Worm (Caenorhabditis elegans) whole organism, late embryonic: Measurements from ENCODE around the gene C14A6.13.

Source experiments
- ama-1 ChIP-seq: fragments of 150-350 bp; optimal IDR thresholded peaks from 2 replicates; lab custom pipeline; 2014
- ceh-9 ChIP-seq: sonication (generic microtip); optimal IDR thresholded peaks from 2 replicates; lab custom pipeline; 2016; ENCODE audit warnings: mild to moderate bottlenecking, missing genetic modification characterization, inconsistent platforms, missing compliant biosample characterization
- lin-11 ChIP-seq: fragments of 200-800 bp; sonication (Bioruptor generic); optimal IDR thresholded peaks from 2 replicates; lab custom pipeline; 2018; ENCODE audit warnings: mild to moderate bottlenecking, missing genetic modification characterization, missing compliant biosample characterization
- odd-2 ChIP-seq: sonication (generic microtip); optimal IDR thresholded peaks from 2 replicates; lab custom pipeline; 2017; ENCODE audit warnings: antibody characterized with exemption, mild to moderate bottlenecking, missing genetic modification characterization, missing compliant biosample characterization
- pha-2 ChIP-seq: sonication (generic microtip); optimal IDR thresholded peaks from 2 replicates; lab custom pipeline; 2017; ENCODE audit warnings: mild to moderate bottlenecking, missing genetic modification characterization, missing compliant biosample characterization

- TF ChIP-seq pha-2 (tag; lab: Kevin White, UChicago), result no peak
- no peak for TF ChIP-seq lin-11 (tag; lab: Kevin White, UChicago)
- no peak for TF ChIP-seq ceh-9 (tag; lab: Kevin White, UChicago)
- no peak for TF ChIP-seq odd-2 (tag; lab: Kevin White, UChicago)
- no peak for TF ChIP-seq ama-1 (lab: Kevin White, UChicago)
These were observed 2.3 kb upstream of the C14A6.13 start for ce11 chrV:18163434-18163833.
